Worm (Caenorhabditis elegans): ENCODE measurements around the gene enu-3.5.

DNA sequence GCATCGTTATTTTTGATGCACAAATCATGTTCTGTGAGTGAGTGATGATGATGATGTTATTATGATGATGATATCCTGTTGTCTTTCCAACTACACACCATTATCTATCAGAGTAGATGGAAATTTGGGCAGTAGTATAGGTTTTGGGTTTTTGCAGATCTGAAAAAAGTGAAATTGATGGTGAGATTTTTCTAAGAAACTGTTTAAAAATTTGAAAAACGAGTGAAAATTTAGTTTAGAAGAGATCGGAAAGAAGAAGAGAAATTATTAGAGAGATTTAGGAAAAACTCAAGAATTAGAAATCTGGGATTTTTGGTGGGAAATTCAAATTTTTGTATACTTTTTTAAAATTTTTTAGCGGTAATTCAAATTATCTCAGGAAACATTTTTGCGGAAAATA lies 13.6 kb downstream of the enu-3.5 start, which contains the start of the genes Y37D8A.29 and unc-71:
- TF ChIP-seq nhr-76 (tag; optimal IDR thresholded peaks at IDR 0.05) (no peak), ama-1 (optimal IDR thresholded peaks at IDR 0.05) (no peak), nhr-11 (tag; optimal IDR thresholded peaks at IDR 0.05) (no peak), lin-15B (tag; optimal IDR thresholded peaks at IDR 0.05) (no peak), sox-4 (tag; optimal IDR thresholded peaks at IDR 0.05) (no peak), unc-62 (GFP tag; optimal IDR thresholded peaks at IDR 0.05) (no peak), nhr-20 (tag; optimal IDR thresholded peaks at IDR 0.05) (no peak), mef-2 (tag; optimal IDR thresholded peaks at IDR 0.05) (no peak), lsy-2 (tag; optimal IDR thresholded peaks at IDR 0.05) (no peak)

Data from whole organism, L1 larva.